Fruit fly (Drosophila melanogaster) whole organism, embryonic: ENCODE results near the gene CG7497.
A peak's percentile ranks its signal among the peaks of the same experiment; 100 is the strongest.

Experiments used
- CG10267 ChIP-seq: fragments of 200-800 bp; sonication (Bioruptor generic); optimal IDR thresholded peaks from 2 replicates; lab custom pipeline; 2018; ENCODE audit warnings: missing biosample characterization, mild to moderate bottlenecking, missing genetic modification characterization, moderate library complexity
- CG10431 ChIP-seq: fragments of 200-800 bp; sonication (Bioruptor generic); optimal IDR thresholded peaks from 3 replicates; lab custom pipeline; 2018; ENCODE audit warnings: missing biosample characterization, mild to moderate bottlenecking, missing genetic modification characterization
- CG11085 ChIP-seq: fragments of 200-800 bp; sonication (Bioruptor generic); IDR thresholded peaks from 2 replicates; pipeline ENCODE4 v1.3.6; 2022; ENCODE audit warnings: missing biosample characterization, missing genetic modification characterization
- CG11398 ChIP-seq: fragments of 200-800 bp; sonication (Bioruptor generic); optimal IDR thresholded peaks from 2 replicates; lab custom pipeline; 2016; ENCODE audit warnings: missing biosample characterization, missing genetic modification characterization
- CG14014 ChIP-seq: fragments of 200-800 bp; sonication (Bioruptor generic); IDR thresholded peaks from 2 replicates; pipeline ENCODE4 v1.3.6; 2022; ENCODE audit warnings: missing biosample characterization, missing genetic modification characterization
- CG16815 ChIP-seq: fragments of 200-800 bp; sonication (Bioruptor generic); optimal IDR thresholded peaks from 3 replicates; lab custom pipeline; 2017; ENCODE audit warnings: missing biosample characterization, mild to moderate bottlenecking, missing genetic modification characterization
- CG17361 ChIP-seq: fragments of 200-800 bp; sonication (Bioruptor generic); IDR thresholded peaks from 3 replicates; pipeline ENCODE4 v1.3.6; 2022; ENCODE audit warnings: missing biosample characterization, missing genetic modification characterization
- CG2116 ChIP-seq: fragments of 200-800 bp; sonication (Bioruptor generic); optimal IDR thresholded peaks from 3 replicates; lab custom pipeline; 2018; ENCODE audit warnings: missing biosample characterization, mild to moderate bottlenecking, missing genetic modification characterization
- CG30431 ChIP-seq: fragments of 200-800 bp; sonication (Bioruptor generic); optimal IDR thresholded peaks from 2 replicates; lab custom pipeline; 2017; ENCODE audit warnings: missing biosample characterization, missing genetic modification characterization
- CG3065 ChIP-seq: fragments of 200-800 bp; sonication (Bioruptor generic); optimal IDR thresholded peaks from 2 replicates; lab custom pipeline; 2016; ENCODE audit warnings: missing biosample characterization, missing genetic modification characterization
- CG31441 ChIP-seq: fragments of 200-800 bp; sonication (Bioruptor generic); IDR thresholded peaks from 2 replicates; pipeline ENCODE4 v1.3.6; 2022; ENCODE audit warnings: missing biosample characterization, missing genetic modification characterization
- CG3726 ChIP-seq: fragments of 200-800 bp; sonication (Bioruptor generic); IDR thresholded peaks from 3 replicates; pipeline ENCODE4, ENCODE4 v1.3.6; 2022; ENCODE audit warnings: missing biosample characterization, missing genetic modification characterization
- CG42726 ChIP-seq: fragments of 200-800 bp; sonication (Bioruptor generic); IDR thresholded peaks from 2 replicates; pipeline ENCODE4 v1.3.6; 2022; ENCODE audit warnings: missing biosample characterization, missing genetic modification characterization; ENCODE audit not compliant: partially characterized antibody
- CG4360 ChIP-seq: fragments of 200-800 bp; sonication (Bioruptor generic); IDR thresholded peaks from 2 replicates; pipeline ENCODE4 v1.3.6; 2022; ENCODE audit warnings: missing biosample characterization, missing genetic modification characterization
- CG5245 ChIP-seq: fragments of 200-800 bp; sonication (Bioruptor generic); optimal IDR thresholded peaks from 3 replicates; lab custom pipeline; 2016; ENCODE audit warnings: missing biosample characterization, missing genetic modification characterization
- CG6175 ChIP-seq: fragments of 200-800 bp; sonication (Bioruptor generic); IDR thresholded peaks from 3 replicates; pipeline ENCODE4 v1.3.6; 2022; ENCODE audit warnings: missing biosample characterization, missing genetic modification characterization
- CG6813 ChIP-seq: fragments of 200-800 bp; sonication (Bioruptor generic); optimal IDR thresholded peaks from 2 replicates; lab custom pipeline; 2017; ENCODE audit warnings: missing biosample characterization, missing genetic modification characterization, mild to moderate bottlenecking, moderate library complexity, missing genetic modification reagents
- CG7357 ChIP-seq: fragments of 200-800 bp; sonication (Bioruptor generic); IDR thresholded peaks from 3 replicates; pipeline ENCODE4 v1.3.6; 2022; ENCODE audit warnings: missing biosample characterization, missing genetic modification characterization
- CG7839 ChIP-seq: fragments of 200-800 bp; sonication (Bioruptor generic); optimal IDR thresholded peaks from 3 replicates; lab custom pipeline; 2018; ENCODE audit warnings: missing biosample characterization, mild to moderate bottlenecking, missing genetic modification characterization, moderate library complexity
- CG8388 ChIP-seq: fragments of 200-800 bp; sonication (Bioruptor generic); optimal IDR thresholded peaks from 2 replicates; lab custom pipeline; 2019; ENCODE audit warnings: missing biosample characterization, mild to moderate bottlenecking, missing genetic modification characterization, moderate library complexity
- CG9609 ChIP-seq: fragments of 200-800 bp; sonication (Bioruptor generic); optimal IDR thresholded peaks from 3 replicates; lab custom pipeline; 2016; ENCODE audit warnings: missing biosample characterization, missing genetic modification characterization
- CHES-1-like ChIP-seq: fragments of 200-800 bp; sonication (Bioruptor generic); optimal IDR thresholded peaks from 2 replicates; lab custom pipeline; 2016; ENCODE audit warnings: missing biosample characterization, missing genetic modification characterization
- Dll ChIP-seq: fragments of 200-800 bp; sonication (Bioruptor generic); IDR thresholded peaks from 4 replicates; pipeline ENCODE4 v1.3.6; 2022; ENCODE audit warnings: missing biosample characterization, missing genetic modification characterization; ENCODE audit not compliant: partially characterized antibody
- Hand ChIP-seq: fragments of 200-800 bp; sonication (Bioruptor generic); optimal IDR thresholded peaks from 2 replicates; lab custom pipeline; 2017; ENCODE audit warnings: mild to moderate bottlenecking, missing biosample characterization, missing genetic modification reagents, missing genetic modification characterization
- Hmx ChIP-seq: fragments of 200-800 bp; sonication (Bioruptor generic); optimal IDR thresholded peaks from 2 replicates; lab custom pipeline; 2016; ENCODE audit warnings: missing biosample characterization, missing genetic modification characterization
- Meics ChIP-seq: fragments of 200-800 bp; sonication (Bioruptor generic); optimal IDR thresholded peaks from 2 replicates; lab custom pipeline; 2017; ENCODE audit warnings: missing biosample characterization, mild to moderate bottlenecking, missing genetic modification characterization
- Myb ChIP-seq: fragments of 200-800 bp; sonication (Bioruptor generic); optimal IDR thresholded peaks from 2 replicates; lab custom pipeline; 2016; ENCODE audit warnings: missing biosample characterization, missing genetic modification characterization
- NC2β ChIP-seq: fragments of 200-800 bp; sonication (Bioruptor generic); optimal IDR thresholded peaks from 2 replicates; lab custom pipeline; 2016; ENCODE audit warnings: missing biosample characterization, missing genetic modification characterization
- Opbp ChIP-seq: fragments of 200-800 bp; sonication (Bioruptor generic); IDR thresholded peaks from 3 replicates; pipeline ENCODE4 v1.3.6; 2022; ENCODE audit warnings: missing biosample characterization, missing genetic modification characterization; ENCODE audit not compliant: partially characterized antibody
- ac ChIP-seq: fragments of 200-800 bp; sonication (Bioruptor generic); optimal IDR thresholded peaks from 3 replicates; lab custom pipeline; 2017; ENCODE audit warnings: missing biosample characterization, mild to moderate bottlenecking, missing genetic modification characterization
- ase ChIP-seq: fragments of 200-800 bp; sonication (Bioruptor generic); IDR thresholded peaks from 3 replicates; pipeline ENCODE4 v1.3.6; 2022; ENCODE audit warnings: missing biosample characterization, missing genetic modification characterization
- ato ChIP-seq: fragments of 200-800 bp; sonication (Bioruptor generic); IDR thresholded peaks from 2 replicates; pipeline ENCODE4 v1.3.6; 2022; ENCODE audit warnings: missing biosample characterization, missing genetic modification characterization; ENCODE audit not compliant: partially characterized antibody
- caup ChIP-seq: fragments of 200-800 bp; sonication (Bioruptor generic); optimal IDR thresholded peaks from 3 replicates; lab custom pipeline; 2017; ENCODE audit warnings: missing biosample characterization, mild to moderate bottlenecking, missing genetic modification characterization, moderate library complexity; ENCODE audit not compliant: severe bottlenecking
- chif ChIP-seq, 2 experiments: fragments of 200-800 bp; sonication (Bioruptor generic); optimal IDR thresholded peaks; 3 replicates each; lab custom pipeline; 2016; ENCODE audit warnings: missing biosample characterization in 2 of 2, missing genetic modification characterization in 2 of 2
- ftz-f1 ChIP-seq: fragments of 200-800 bp; sonication (Bioruptor generic); optimal IDR thresholded peaks from 2 replicates; lab custom pipeline; 2016; ENCODE audit warnings: missing biosample characterization, missing genetic modification characterization
- gcm ChIP-seq: fragments of 200-800 bp; sonication (Bioruptor generic); optimal IDR thresholded peaks from 2 replicates; lab custom pipeline; 2019; ENCODE audit warnings: missing biosample characterization, mild to moderate bottlenecking, missing genetic modification characterization, moderate library complexity
- kay ChIP-seq: fragments of 200-800 bp; sonication (Bioruptor generic); optimal IDR thresholded peaks from 2 replicates; lab custom pipeline; 2016; ENCODE audit warnings: missing biosample characterization, missing genetic modification characterization
- klu ChIP-seq: fragments of 200-800 bp; sonication (Bioruptor generic); IDR thresholded peaks from 2 replicates; pipeline ENCODE4 v1.3.6; 2022; ENCODE audit warnings: missing biosample characterization, missing genetic modification characterization
- knrl ChIP-seq: fragments of 200-800 bp; sonication (Bioruptor generic); IDR thresholded peaks from 3 replicates; pipeline ENCODE4 v1.3.6; 2022; ENCODE audit warnings: missing biosample characterization, missing genetic modification characterization; ENCODE audit not compliant: partially characterized antibody
- lmd ChIP-seq: fragments of 200-800 bp; sonication (Bioruptor generic); IDR thresholded peaks from 2 replicates; pipeline ENCODE4 v1.3.6; 2022; ENCODE audit warnings: missing biosample characterization, missing genetic modification characterization
- nmo ChIP-seq: fragments of 200-800 bp; sonication (Bioruptor generic); optimal IDR thresholded peaks from 2 replicates; lab custom pipeline; 2018; ENCODE audit warnings: missing biosample characterization, mild to moderate bottlenecking, missing genetic modification characterization, moderate library complexity
- oc ChIP-seq: fragments of 200-800 bp; sonication (Bioruptor generic); optimal IDR thresholded peaks from 2 replicates; lab custom pipeline; 2018; ENCODE audit warnings: missing biosample characterization, mild to moderate bottlenecking, missing genetic modification characterization, moderate library complexity
- odd ChIP-seq: fragments of 200-800 bp; sonication (Bioruptor generic); optimal IDR thresholded peaks from 2 replicates; lab custom pipeline; 2017; ENCODE audit warnings: missing biosample characterization, mild to moderate bottlenecking, missing genetic modification characterization
- peb ChIP-seq: fragments of 200-800 bp; sonication (Bioruptor generic); IDR thresholded peaks from 2 replicates; pipeline ENCODE4 v1.3.6; 2022; ENCODE audit warnings: missing biosample characterization, missing genetic modification characterization
- ranshi ChIP-seq: fragments of 200-800 bp; sonication (Bioruptor generic); IDR thresholded peaks from 2 replicates; pipeline ENCODE4 v1.3.6; 2022; ENCODE audit warnings: missing biosample characterization, missing genetic modification characterization
- seq ChIP-seq: fragments of 200-800 bp; sonication (Bioruptor generic); IDR thresholded peaks from 2 replicates; pipeline ENCODE4 v1.3.6; 2022; ENCODE audit warnings: missing biosample characterization, missing genetic modification characterization
- slou ChIP-seq: fragments of 200-800 bp; sonication (Bioruptor generic); optimal IDR thresholded peaks from 3 replicates; lab custom pipeline; 2016; ENCODE audit warnings: missing biosample characterization, missing genetic modification characterization
- stc ChIP-seq: fragments of 200-800 bp; sonication (Bioruptor generic); IDR thresholded peaks from 2 replicates; pipeline ENCODE4 v1.3.6; 2022; ENCODE audit warnings: missing biosample characterization, missing genetic modification characterization
- stwl ChIP-seq: fragments of 200-800 bp; sonication (Bioruptor generic); optimal IDR thresholded peaks from 3 replicates; lab custom pipeline; 2018; ENCODE audit warnings: missing biosample characterization, mild to moderate bottlenecking, missing genetic modification characterization, moderate library complexity

CG7497 gene

dm6 chr3L:17643985-17644905, 11.0 kb downstream of the CG7497 start (continued):
- TF ChIP-seq Opbp (GFP tag; lab: Robert Waterston, UW), result no peak
- TF ChIP-seq CG42726 (GFP tag; lab: Robert Waterston, UW), result no peak
- no peak for TF ChIP-seq ato
- no peak for TF ChIP-seq CG2116 (GFP tag; lab: Kevin White, UChicago)
- TF ChIP-seq NC2β (GFP tag; lab: Kevin White, UChicago), result no peak
- no peak for TF ChIP-seq kay (GFP tag; lab: Kevin White, UChicago)
- TF ChIP-seq CG11398 (GFP tag; lab: Kevin White, UChicago), result no peak
- no peak for TF ChIP-seq CG9609 (GFP tag; lab: Kevin White, UChicago)
- no peak for TF ChIP-seq CG10431 (GFP tag; lab: Kevin White, UChicago)
- 0 out of 2 replicates have a peak, but pooled peaks have one; percentile 12 for TF ChIP-seq CG14014 (GFP tag; lab: Robert Waterston, UW)
- TF ChIP-seq lmd (GFP tag; lab: Robert Waterston, UW), result no peak
- TF ChIP-seq caup, result no peak
- no peak for TF ChIP-seq CG7839 (tag; lab: Kevin White, UChicago)
- no peak for TF ChIP-seq chif (GFP tag; optimal IDR thresholded peaks at IDR 0.05; lab: Kevin White, UChicago)
- no peak for TF ChIP-seq CG3065 (GFP tag; lab: Kevin White, UChicago)
- no peak for TF ChIP-seq CG3726 (GFP tag; lab: Robert Waterston, UW)
- no peak for TF ChIP-seq CG6175 (GFP tag; lab: Robert Waterston, UW)
- TF ChIP-seq CG30431 (GFP tag; lab: Kevin White, UChicago), result no peak
- no peak for TF ChIP-seq CG6813 (GFP tag; lab: Kevin White, UChicago)
- TF ChIP-seq CG5245 (GFP tag; lab: Kevin White, UChicago), result no peak
- TF ChIP-seq slou (GFP tag; lab: Kevin White, UChicago), result no peak
- no peak for TF ChIP-seq CG17361 (GFP tag; lab: Robert Waterston, UW)
- no peak for TF ChIP-seq Dll (GFP tag; lab: Robert Waterston, UW)
- no peak for TF ChIP-seq CG11085
- no peak for TF ChIP-seq odd (GFP tag; lab: Kevin White, UChicago)
- TF ChIP-seq CHES-1-like (GFP tag; lab: Kevin White, UChicago), result no peak
- no peak for TF ChIP-seq ranshi
- no peak for TF ChIP-seq Myb (GFP tag; lab: Kevin White, UChicago)
- no peak for TF ChIP-seq seq (GFP tag; lab: Robert Waterston, UW)
- TF ChIP-seq oc (tag; lab: Kevin White, UChicago), result no peak
- TF ChIP-seq CG4360, result 0 out of 2 replicates have a peak, but pooled peaks have one; percentile 35
- no peak for TF ChIP-seq Hmx
- TF ChIP-seq CG16815 (GFP tag; lab: Kevin White, UChicago), result no peak
- no peak for TF ChIP-seq ac (GFP tag; lab: Kevin White, UChicago)
- no peak for TF ChIP-seq ftz-f1
- TF ChIP-seq CG8388 (GFP tag; lab: Kevin White, UChicago), result no peak
- TF ChIP-seq knrl (GFP tag; lab: Robert Waterston, UW), result no peak
- TF ChIP-seq nmo, result no peak
- TF ChIP-seq CG31441, result no peak
- no peak for TF ChIP-seq peb
- TF ChIP-seq CG7357 (GFP tag; lab: Robert Waterston, UW), result no peak
- no peak for TF ChIP-seq ase (GFP tag; lab: Robert Waterston, UW)
- no peak for TF ChIP-seq Hand (GFP tag; lab: Kevin White, UChicago)
- no peak for TF ChIP-seq CG10267 (tag; lab: Kevin White, UChicago)
- TF ChIP-seq stc (GFP tag; lab: Robert Waterston, UW), result no peak
- TF ChIP-seq gcm (GFP tag; lab: Kevin White, UChicago), result peak; percentile 58
- no peak for TF ChIP-seq klu (GFP tag; lab: Robert Waterston, UW)
- no peak for TF ChIP-seq Meics (GFP tag; lab: Kevin White, UChicago)
- no peak for TF ChIP-seq stwl
